Worm (Caenorhabditis elegans) whole organism, L4 larva: Measurements from ENCODE around the gene F22F7.12.

Source experiments
- F10B5.3 ChIP-seq: sonication (generic microtip); optimal IDR thresholded peaks from 2 replicates; lab custom pipeline; 2016; ENCODE audit warnings: mild to moderate bottlenecking, missing genetic modification characterization, missing compliant biosample characterization
- F37D6.2 ChIP-seq: sonication (generic microtip); optimal IDR thresholded peaks from 2 replicates; lab custom pipeline; 2016; ENCODE audit warnings: mild to moderate bottlenecking, missing genetic modification characterization, missing compliant biosample characterization
- T26A8.4 ChIP-seq: fragments of 200-800 bp; sonication (Bioruptor generic); IDR thresholded peaks from 2 replicates; pipeline ENCODE4 v1.3.6; 2022; ENCODE audit warnings: missing genetic modification characterization, missing compliant biosample characterization
- ZK337.2 ChIP-seq: fragments of 200-800 bp; sonication (Bioruptor generic); IDR thresholded peaks from 2 replicates; pipeline ENCODE4 v1.3.6; 2022; ENCODE audit warnings: missing genetic modification reagents, missing genetic modification characterization, missing compliant biosample characterization
- attf-4 ChIP-seq: sonication (generic microtip); optimal IDR thresholded peaks from 3 replicates; lab custom pipeline; 2017; ENCODE audit warnings: missing biosample characterization, missing genetic modification characterization
- ceh-28 ChIP-seq: fragments of 150-350 bp; optimal IDR thresholded peaks from 2 replicates; lab custom pipeline; 2014; ENCODE audit warnings: missing biosample characterization, missing genetic modification reagents, missing genetic modification characterization
- daf-19 ChIP-seq: fragments of 200-800 bp; sonication (Bioruptor generic); conservative IDR thresholded peaks from 2 replicates; pipeline ENCODE4 v1.3.6; 2022; ENCODE audit warnings: missing genetic modification characterization, missing compliant biosample characterization
- dmd-9 ChIP-seq: fragments of 200-800 bp; sonication (Bioruptor generic); IDR thresholded peaks from 2 replicates; pipeline ENCODE4 v1.3.6; 2022; ENCODE audit warnings: missing genetic modification reagents, missing genetic modification characterization, missing compliant biosample characterization
- duxl-1 ChIP-seq: sonication (generic microtip); optimal IDR thresholded peaks from 2 replicates; lab custom pipeline; 2016; ENCODE audit warnings: mild to moderate bottlenecking, missing genetic modification characterization, moderate library complexity, missing compliant biosample characterization; ENCODE audit not compliant: poor library complexity
- egl-43 ChIP-seq: fragments of 200-800 bp; sonication (Bioruptor generic); IDR thresholded peaks from 2 replicates; pipeline ENCODE4 v1.3.6; 2022; ENCODE audit warnings: missing genetic modification reagents, missing genetic modification characterization, missing compliant biosample characterization
- hif-1 ChIP-seq, 2 experiments: sonication (generic microtip); optimal IDR thresholded peaks; 2 replicates each; lab custom pipeline; 2016 to 2017; ENCODE audit warnings: missing compliant biosample characterization in 2 of 2, missing genetic modification characterization in 2 of 2, missing genetic modification reagents in 2 of 2, missing genotype in 2 of 2, mild to moderate bottlenecking in 1 of 2
- lin-1 ChIP-seq: fragments of 200-800 bp; sonication (Bioruptor generic); IDR thresholded peaks from 2 replicates; pipeline ENCODE4 v1.3.6; 2022; ENCODE audit warnings: missing genetic modification reagents, missing genetic modification characterization, missing compliant biosample characterization
- mes-2 ChIP-seq: sonication (generic microtip); optimal IDR thresholded peaks from 2 replicates; lab custom pipeline; 2016; ENCODE audit warnings: missing genotype, mild to moderate bottlenecking, missing genetic modification characterization, missing compliant biosample characterization; ENCODE audit not compliant: poor library complexity, severe bottlenecking
- mxl-2 ChIP-seq: fragments of 200-800 bp; sonication (Bioruptor generic); conservative IDR thresholded peaks from 2 replicates; pipeline ENCODE4 v1.3.6; 2022; ENCODE audit warnings: missing genetic modification reagents, missing genetic modification characterization, missing compliant biosample characterization
- nhr-10 ChIP-seq: fragments of 150-350 bp; optimal IDR thresholded peaks from 2 replicates; lab custom pipeline; 2014; ENCODE audit warnings: missing biosample characterization, missing genetic modification characterization
- nhr-11 ChIP-seq: fragments of 150-350 bp; optimal IDR thresholded peaks from 2 replicates; lab custom pipeline; 2014; ENCODE audit warnings: missing biosample characterization, missing genetic modification characterization
- nhr-111 ChIP-seq: fragments of 200-800 bp; sonication (Bioruptor generic); optimal IDR thresholded peaks from 2 replicates; lab custom pipeline; 2018; ENCODE audit warnings: mild to moderate bottlenecking, missing genetic modification characterization, missing compliant biosample characterization
- nhr-25 ChIP-seq: sonication (generic microtip); optimal IDR thresholded peaks from 2 replicates; lab custom pipeline; 2017; ENCODE audit warnings: missing genetic modification characterization, mild to moderate bottlenecking, missing compliant biosample characterization, antibody characterized with exemption, moderate library complexity, borderline replicate concordance; ENCODE audit not compliant: insufficient read depth
- nhr-28 ChIP-seq: fragments of 150-350 bp; optimal IDR thresholded peaks from 2 replicates; lab custom pipeline; 2014; ENCODE audit warnings: missing biosample characterization, missing genetic modification characterization
- nhr-42 ChIP-seq: fragments of 200-800 bp; sonication (Bioruptor generic); IDR thresholded peaks from 2 replicates; pipeline ENCODE4 v1.3.6; 2022; ENCODE audit warnings: missing genetic modification characterization, missing compliant biosample characterization
- nhr-48 ChIP-seq: sonication (generic microtip); optimal IDR thresholded peaks from 2 replicates; lab custom pipeline; 2016; ENCODE audit warnings: mild to moderate bottlenecking, missing genetic modification characterization, missing compliant biosample characterization
- nhr-6 ChIP-seq: fragments of 150-350 bp; optimal IDR thresholded peaks from 2 replicates; lab custom pipeline; 2014; ENCODE audit warnings: missing biosample characterization, missing genetic modification characterization
- pha-4 ChIP-seq, 2 experiments: fragments of 150-350 bp in 1 of 2; fragments of 200-800 bp in 1 of 2; sonication (Bioruptor generic) in 1 of 2; IDR thresholded peaks in 1 of 2; optimal IDR thresholded peaks in 1 of 2; 2 replicates each; pipeline versions ENCODE4 v1.3.6 to Lab custom; 2014 to 2022; ENCODE audit warnings: missing genetic modification characterization in 2 of 2, missing genetic modification reagents in 2 of 2, missing biosample characterization in 1 of 2, missing compliant biosample characterization in 1 of 2
- saeg-2 ChIP-seq: fragments of 200-800 bp; sonication (Bioruptor generic); IDR thresholded peaks from 2 replicates; pipeline ENCODE4 v1.3.6; 2022; ENCODE audit warnings: missing genetic modification reagents, missing genetic modification characterization, missing compliant biosample characterization
- sdz-12 ChIP-seq: fragments of 200-800 bp; sonication (Bioruptor generic); optimal IDR thresholded peaks from 2 replicates; lab custom pipeline; 2018; ENCODE audit warnings: mild to moderate bottlenecking, missing genetic modification characterization, missing compliant biosample characterization
- spr-1 ChIP-seq: sonication (generic microtip); optimal IDR thresholded peaks from 2 replicates; lab custom pipeline; 2016; ENCODE audit warnings: mild to moderate bottlenecking, missing genetic modification characterization, missing compliant biosample characterization
- spr-3 ChIP-seq: fragments of 200-800 bp; sonication (Bioruptor generic); optimal IDR thresholded peaks from 2 replicates; lab custom pipeline; 2018; ENCODE audit warnings: mild to moderate bottlenecking, missing genetic modification characterization, missing compliant biosample characterization
- unc-130 ChIP-seq: sonication (generic microtip); optimal IDR thresholded peaks from 2 replicates; lab custom pipeline; 2016; ENCODE audit warnings: missing genetic modification reagents, missing genetic modification characterization, missing compliant biosample characterization
- unc-62 ChIP-seq, 3 experiments: fragments of 150-350 bp in 1 of 3; sonication (generic microtip); optimal IDR thresholded peaks in 2 of 3; peaks in 1 of 3; 1 replicate in 1 of 3; 2 replicates in 2 of 3; lab custom pipeline; 2014 to 2017; ENCODE audit warnings: missing biosample characterization in 3 of 3, missing genetic modification characterization in 3 of 3, missing genetic modification reagents in 3 of 3, missing genotype in 1 of 3
- zip-11 ChIP-seq: fragments of 200-800 bp; sonication (Bioruptor generic); IDR thresholded peaks from 2 replicates; pipeline ENCODE4 v1.3.6; 2022; ENCODE audit warnings: missing genetic modification characterization, missing compliant biosample characterization

F22F7.12 gene

ce11 chrV:2174465-2174864 is 30.2 kb upstream of the F22F7.12 start:
- no peak for TF ChIP-seq unc-130 (GFP tag; lab: Kevin White, UChicago)
- no peak for TF ChIP-seq mxl-2 (GFP tag; lab: Robert Waterston, UW)
- no peak for TF ChIP-seq F37D6.2 (tag; lab: Kevin White, UChicago)
- no peak for TF ChIP-seq T26A8.4 (GFP tag; lab: Robert Waterston, UW)
- TF ChIP-seq sdz-12 (GFP tag; lab: Kevin White, UChicago), result no peak
- TF ChIP-seq nhr-25 (tag; lab: Kevin White, UChicago), result no peak
- no peak for TF ChIP-seq nhr-6 (tag; lab: Kevin White, UChicago)
- no peak for TF ChIP-seq spr-3 (GFP tag; lab: Kevin White, UChicago)
- no peak for TF ChIP-seq nhr-10

- TF ChIP-seq ceh-28 (tag; lab: Kevin White, UChicago) (no peak), saeg-2 (GFP tag; lab: Robert Waterston, UW) (no peak)
These were observed 22.4 kb upstream of the F22F7.12 start, which contains the start of gene srbc-19 for ce11 chrV:2166679-2167078. Gene srbc-19, minus strand, starts transcription at chrV:2166779.

ce11 chrV:2163735-2164134 is 19.4 kb upstream of the F22F7.12 start, which contains the start of gene str-255:
Gene str-255, minus strand, starts transcription at chrV:2163835.
- no peak for TF ChIP-seq nhr-28
- no peak for TF ChIP-seq spr-1 (tag; lab: Kevin White, UChicago)
- no peak for TF ChIP-seq nhr-48 (tag; lab: Kevin White, UChicago)

- TF ChIP-seq dmd-9 (GFP tag; lab: Robert Waterston, UW), result no peak
- TF ChIP-seq pha-4 (GFP tag; IDR thresholded peaks at IDR 0.05; lab: Robert Waterston, UW), result no peak
- TF ChIP-seq pha-4 (tag; optimal IDR thresholded peaks at IDR 0.05; lab: Kevin White, UChicago), result no peak
- TF ChIP-seq lin-1 (GFP tag; lab: Robert Waterston, UW), result no peak
- TF ChIP-seq F10B5.3 (tag; lab: Kevin White, UChicago), result no peak
- no peak for TF ChIP-seq daf-19
- no peak for TF ChIP-seq mes-2 (tag; lab: Kevin White, UChicago)
- no peak for TF ChIP-seq ZK337.2
- TF ChIP-seq, all 104 proteins: peak for 0
These were observed 15.0 kb upstream of the F22F7.12 start, which contains the start of gene C45H4.14 for ce11 chrV:2159331-2159730. Gene C45H4.14, minus strand, starts transcription at chrV:2159431.

- TF ChIP-seq nhr-6 (tag; lab: Kevin White, UChicago), result no peak
- TF ChIP-seq daf-19, result no peak
- TF ChIP-seq ceh-28 (tag; lab: Kevin White, UChicago), result no peak
- TF ChIP-seq zip-11 (GFP tag; lab: Robert Waterston, UW), result no peak
- TF ChIP-seq sdz-12 (GFP tag; lab: Kevin White, UChicago), result no peak
- TF ChIP-seq unc-62 (GFP tag; optimal IDR thresholded peaks at IDR 0.05 in 1 of 2; lab: Kevin White, UChicago), result no peak
- TF ChIP-seq unc-62 (tag; optimal IDR thresholded peaks at IDR 0.05; lab: Kevin White, UChicago), result no peak
- TF ChIP-seq nhr-111 (GFP tag; lab: Kevin White, UChicago), result no peak
- TF ChIP-seq egl-43 (GFP tag; lab: Robert Waterston, UW), result no peak
- TF ChIP-seq nhr-42 (GFP tag; lab: Robert Waterston, UW), result no peak
- no peak for TF ChIP-seq nhr-11
- no peak for TF ChIP-seq hif-1 (tag; optimal IDR thresholded peaks at IDR 0.05; lab: Kevin White, UChicago)
- TF ChIP-seq attf-4, result no peak
These were observed 12.5 kb upstream of the F22F7.12 start, which contains the start of gene srbc-22 for ce11 chrV:2156830-2157229. Gene srbc-22, plus strand, starts transcription at chrV:2157130.

- TF ChIP-seq duxl-1, result no peak
- TF ChIP-seq T26A8.4 (GFP tag; lab: Robert Waterston, UW), result no peak
These were observed 10.9 kb upstream of the F22F7.12 start, which contains the start of gene srbc-21 for ce11 chrV:2155232-2155631. Gene srbc-21, plus strand, starts transcription at chrV:2155532.
